Worm (Caenorhabditis elegans): Measurements from ENCODE around the gene F26G1.1.

ce11 chrII:4827734-4828609 lies 36.6 kb downstream of the F26G1.1 start, which contains the start of the genes fbxb-88 and tbck-1:
- TF ChIP-seq eor-1 (tag; optimal IDR thresholded peaks at IDR 0.05), result no peak
- TF ChIP-seq unc-62 (GFP tag; optimal IDR thresholded peaks at IDR 0.05), result no peak
- TF ChIP-seq zag-1 (tag; optimal IDR thresholded peaks at IDR 0.05), result no peak
- TF ChIP-seq egl-5 (tag; optimal IDR thresholded peaks at IDR 0.05), result no peak
- no peak for TF ChIP-seq egl-27 (tag; optimal IDR thresholded peaks at IDR 0.05)
- no peak for TF ChIP-seq pqm-1 (tag; optimal IDR thresholded peaks at IDR 0.05)
- no peak for TF ChIP-seq sea-2 (GFP tag; optimal IDR thresholded peaks at IDR 0.05)
- no peak for TF ChIP-seq pha-4 (tag; optimal IDR thresholded peaks at IDR 0.05)
- no peak for TF ChIP-seq nhr-12 (tag; optimal IDR thresholded peaks at IDR 0.05)
- TF ChIP-seq nhr-237 (tag; optimal IDR thresholded peaks at IDR 0.05), result no peak
- no peak for TF ChIP-seq elt-1 (tag; optimal IDR thresholded peaks at IDR 0.05)

Data from whole organism, L3 larva.